Fruit fly (Drosophila melanogaster) whole organism: ENCODE measurements around the gene CG14543.

ENCODE experiments used
- Dll ChIP-seq: fragments of >200 bp; optimal IDR thresholded peaks from 2 replicates; lab custom pipeline; 2017
- EcR ChIP-seq, 2 experiments: fragments of >200 bp; optimal IDR thresholded peaks; 2 replicates each; lab custom pipeline; 2017; ENCODE audit warnings: missing biosample characterization in 2 of 2, missing genetic modification characterization in 2 of 2, missing genetic modification reagents in 2 of 2
- pan ChIP-seq: fragments of >200 bp; optimal IDR thresholded peaks from 2 replicates; lab custom pipeline; 2017
- usp ChIP-seq: fragments of >200 bp; optimal IDR thresholded peaks from 2 replicates; lab custom pipeline; 2017; ENCODE audit warnings: missing biosample characterization, missing genetic modification characterization, mixed read lengths

DNA sequence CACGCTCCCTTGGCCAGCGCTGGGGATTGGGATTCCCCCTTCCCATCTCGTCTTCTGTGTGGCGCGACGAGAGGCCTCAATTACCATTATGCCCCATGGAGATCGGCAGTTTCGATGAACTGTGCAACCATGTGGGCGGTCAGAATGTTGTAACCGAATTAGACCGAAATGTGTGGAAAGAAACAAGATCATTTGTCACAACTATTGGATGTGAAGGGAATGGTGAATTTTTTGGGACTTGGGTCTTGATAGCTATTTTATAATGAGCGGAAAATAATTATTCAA is 42.8 kb upstream of the CG14543 start:
- TF ChIP-seq usp (GFP tag; lab: Kevin White, UChicago) (no peak), pan (lab: Kevin White, UChicago) (no peak), EcR (GFP tag; optimal IDR thresholded peaks at IDR 0.05; lab: Kevin White, UChicago) (no peak), Dll (lab: Kevin White, UChicago) (no peak)
